Worm (Caenorhabditis elegans) whole organism, L2 larva: ENCODE measurements around the gene F11C1.1.

Source experiments
- egl-27 ChIP-seq: sonication (generic microtip); optimal IDR thresholded peaks from 3 replicates; lab custom pipeline; 2017; ENCODE audit warnings: missing biosample characterization, missing genetic modification reagents, missing genetic modification characterization
- mab-5 ChIP-seq: fragments of 150-350 bp; optimal IDR thresholded peaks from 2 replicates; lab custom pipeline; 2014; ENCODE audit warnings: missing biosample characterization, missing genetic modification characterization
- unc-62 ChIP-seq: fragments of 150-350 bp; optimal IDR thresholded peaks from 2 replicates; lab custom pipeline; 2014; ENCODE audit warnings: missing biosample characterization, missing genetic modification reagents, missing genetic modification characterization

- TF ChIP-seq mab-5 (tag; lab: Kevin White, UChicago) = no peak
- TF ChIP-seq unc-62 = no peak
- TF ChIP-seq egl-27 = no peak
Observed at ce11 chrX:13034333-13034732, 44.0 kb upstream of the F11C1.1 start.
